Fruit fly (Drosophila melanogaster): ENCODE data around the gene Or65b.

Gene Or65b

DNA sequence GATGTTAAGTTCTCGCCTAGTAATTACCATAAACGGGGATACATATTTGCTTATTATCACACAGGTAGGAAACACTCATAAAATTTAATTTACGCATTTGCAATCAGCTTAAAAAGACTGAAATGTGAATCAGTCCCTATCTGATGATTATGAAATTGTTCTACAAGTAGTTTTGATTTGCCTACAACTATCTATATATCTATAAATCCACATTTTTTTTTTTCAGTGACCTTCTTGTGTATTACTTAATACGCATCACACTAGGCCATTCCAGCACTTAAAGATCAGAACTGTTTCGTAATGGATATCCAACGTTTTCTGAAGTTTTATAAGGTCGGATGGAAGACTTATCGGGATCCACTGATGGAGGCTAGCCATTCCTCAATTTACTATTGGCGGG lies at the start of gene Or65b:
TSS of gene Or65b (plus strand) at position 301 of the 400 bp plus-strand sequence.
- TF ChIP-seq Sin3A (optimal IDR thresholded peaks at IDR 0.05), result no peak
- no peak for TF ChIP-seq insv (optimal IDR thresholded peaks at IDR 0.05)
- TF ChIP-seq h (optimal IDR thresholded peaks at IDR 0.05), result no peak
- TF ChIP-seq Myc (optimal IDR thresholded peaks at IDR 0.05), result no peak
- no peak for TF ChIP-seq ttk (optimal IDR thresholded peaks at IDR 0.05)
- TF ChIP-seq psq (optimal IDR thresholded peaks at IDR 0.05), result no peak

DNA sequence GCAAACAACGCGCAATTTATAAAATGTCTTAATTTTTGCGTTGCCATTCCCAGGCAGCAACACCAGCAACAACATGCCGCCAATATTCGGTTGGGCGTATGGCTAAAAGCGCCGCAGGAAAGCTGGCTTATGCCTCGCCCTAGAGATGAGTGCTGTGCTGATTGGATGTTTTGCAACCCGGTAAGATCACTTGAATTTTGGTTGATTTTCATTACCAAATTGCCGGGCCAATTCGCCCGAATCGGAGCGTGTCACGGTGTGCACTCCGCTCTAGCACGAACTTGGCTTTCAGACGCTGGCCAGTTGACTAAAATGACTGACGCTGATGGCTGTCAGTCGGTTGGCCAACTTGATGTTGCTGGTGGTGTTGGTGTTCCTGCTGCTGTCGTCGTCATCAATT lies 40.0 kb upstream of the Or65b start:
- TF ChIP-seq ttk (optimal IDR thresholded peaks at IDR 0.05), result no peak
- no peak for TF ChIP-seq psq (optimal IDR thresholded peaks at IDR 0.05)
- TF ChIP-seq insv (optimal IDR thresholded peaks at IDR 0.05), result no peak
- no peak for TF ChIP-seq h (optimal IDR thresholded peaks at IDR 0.05)
- no peak for TF ChIP-seq Sin3A (optimal IDR thresholded peaks at IDR 0.05)
- no peak for TF ChIP-seq Myc (optimal IDR thresholded peaks at IDR 0.05)

DNA sequence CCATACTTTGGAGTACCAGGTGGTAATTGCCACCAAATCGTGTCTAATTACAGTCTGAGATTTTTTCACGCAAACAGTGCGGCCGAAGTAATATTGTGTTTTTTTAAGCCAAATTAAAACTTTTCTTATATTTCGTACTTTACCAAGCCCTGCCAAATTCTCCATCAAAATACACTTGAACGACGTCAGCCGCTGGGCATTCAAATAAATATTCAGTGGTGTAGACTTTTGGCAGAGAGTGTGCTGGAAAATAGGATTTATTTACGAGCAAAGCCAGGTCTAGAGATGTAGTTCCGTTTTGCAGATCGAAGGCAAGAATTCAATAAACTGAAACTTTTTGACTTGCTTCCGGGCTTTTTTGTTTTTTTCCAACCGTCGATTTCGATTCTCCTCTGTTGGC lies 28.8 kb upstream of the Or65b start:
- TF ChIP-seq insv (optimal IDR thresholded peaks at IDR 0.05), result no peak
- TF ChIP-seq psq (optimal IDR thresholded peaks at IDR 0.05), result no peak
- TF ChIP-seq ttk (optimal IDR thresholded peaks at IDR 0.05), result no peak
- TF ChIP-seq Sin3A (optimal IDR thresholded peaks at IDR 0.05), result no peak
- TF ChIP-seq h (optimal IDR thresholded peaks at IDR 0.05), result no peak
- TF ChIP-seq Myc (optimal IDR thresholded peaks at IDR 0.05), result no peak

DNA sequence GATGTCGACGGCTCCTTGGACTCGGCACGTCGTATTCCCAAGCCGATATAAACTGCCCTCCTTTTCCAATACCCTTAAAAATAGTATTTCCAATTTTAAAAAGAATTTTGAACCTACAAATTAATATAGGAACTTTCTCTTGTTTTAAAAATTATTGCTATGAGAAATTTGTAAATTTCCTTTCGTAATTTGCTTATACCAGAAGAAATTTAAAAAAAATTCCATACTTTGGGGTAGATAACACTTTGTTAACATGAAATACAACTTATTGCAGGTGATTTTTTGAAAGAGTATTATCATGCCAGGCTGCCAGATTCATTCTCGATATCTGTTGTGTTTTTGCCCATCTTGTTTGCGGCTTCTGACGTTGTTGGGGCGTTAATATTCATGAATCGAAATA lies 22.9 kb upstream of the Or65b start:
- no peak for TF ChIP-seq h (optimal IDR thresholded peaks at IDR 0.05)
- TF ChIP-seq psq (optimal IDR thresholded peaks at IDR 0.05), result no peak
- TF ChIP-seq Sin3A (optimal IDR thresholded peaks at IDR 0.05), result no peak
- TF ChIP-seq insv (optimal IDR thresholded peaks at IDR 0.05), result no peak
- no peak for TF ChIP-seq ttk (optimal IDR thresholded peaks at IDR 0.05)
- TF ChIP-seq Myc (optimal IDR thresholded peaks at IDR 0.05), result no peak

DNA sequence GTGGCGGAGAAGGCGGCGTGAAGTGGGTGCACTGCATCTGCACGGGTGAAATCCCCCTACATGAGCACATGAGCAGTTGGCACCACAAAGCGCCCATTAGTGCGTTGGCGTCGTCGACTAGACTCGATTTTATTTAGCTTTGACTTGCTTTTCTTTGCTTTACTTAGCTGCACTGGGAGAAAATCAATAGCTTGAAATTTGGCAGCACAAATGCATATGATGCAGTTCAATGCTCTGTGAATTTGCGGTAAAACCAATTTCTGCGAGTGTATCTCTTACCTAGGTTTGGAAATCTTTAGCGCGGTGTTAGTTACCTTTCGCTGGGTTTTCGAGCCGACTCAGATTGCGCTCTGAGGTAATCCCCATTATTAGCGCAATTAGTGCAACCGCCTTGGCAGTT lies 20.6 kb upstream of the Or65b start:
- TF ChIP-seq Sin3A (optimal IDR thresholded peaks at IDR 0.05), result no peak
- no peak for TF ChIP-seq psq (optimal IDR thresholded peaks at IDR 0.05)
- TF ChIP-seq insv (optimal IDR thresholded peaks at IDR 0.05), result no peak
- no peak for TF ChIP-seq Myc (optimal IDR thresholded peaks at IDR 0.05)
- no peak for TF ChIP-seq ttk (optimal IDR thresholded peaks at IDR 0.05)
- no peak for TF ChIP-seq h (optimal IDR thresholded peaks at IDR 0.05)

DNA sequence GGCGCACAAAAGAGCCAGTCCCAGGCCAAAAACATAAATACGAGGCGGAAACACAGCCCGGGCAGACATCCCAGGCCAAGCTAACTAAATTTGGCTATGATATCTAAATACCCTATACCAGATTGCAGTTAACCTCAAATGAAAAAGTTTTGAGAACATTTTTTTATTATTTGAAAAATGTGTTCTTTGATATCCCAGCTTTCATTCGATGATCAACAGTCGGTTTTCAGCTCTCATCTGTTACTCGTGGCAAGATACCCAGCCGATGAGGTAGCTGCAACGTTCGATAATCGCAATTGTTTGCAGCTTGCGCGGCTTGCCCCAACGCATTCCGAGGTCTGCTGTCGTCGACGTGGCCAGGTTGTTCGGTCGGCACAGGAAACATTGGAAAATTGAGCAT lies 18.1 kb upstream of the Or65b start:
- TF ChIP-seq Myc (optimal IDR thresholded peaks at IDR 0.05) (no peak), ttk (optimal IDR thresholded peaks at IDR 0.05) (no peak), psq (optimal IDR thresholded peaks at IDR 0.05) (no peak), h (optimal IDR thresholded peaks at IDR 0.05) (no peak), insv (optimal IDR thresholded peaks at IDR 0.05) (no peak), Sin3A (optimal IDR thresholded peaks at IDR 0.05) (no peak)

DNA sequence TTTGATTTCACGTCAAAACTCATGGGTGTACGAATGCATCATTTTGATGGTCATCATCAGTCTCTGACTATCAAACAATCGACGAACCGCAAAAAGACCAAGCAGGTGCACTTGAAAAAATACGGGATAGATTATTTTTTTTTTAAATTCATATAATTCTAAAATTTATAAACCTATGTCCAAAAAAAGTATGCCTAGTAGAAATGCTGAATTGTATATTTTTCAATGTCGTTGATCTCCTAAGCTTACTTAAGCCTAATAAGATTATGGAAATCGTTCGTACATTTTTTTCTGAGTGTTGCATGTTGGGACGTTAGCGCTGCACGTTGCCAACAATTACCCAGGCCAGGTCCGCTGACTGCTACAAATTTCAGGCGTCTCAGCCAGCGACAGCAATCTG lies 16.8 kb upstream of the Or65b start:
- no peak for TF ChIP-seq psq (optimal IDR thresholded peaks at IDR 0.05)
- no peak for TF ChIP-seq h (optimal IDR thresholded peaks at IDR 0.05)
- no peak for TF ChIP-seq Myc (optimal IDR thresholded peaks at IDR 0.05)
- no peak for TF ChIP-seq Sin3A (optimal IDR thresholded peaks at IDR 0.05)
- TF ChIP-seq insv (optimal IDR thresholded peaks at IDR 0.05), result no peak
- TF ChIP-seq ttk (optimal IDR thresholded peaks at IDR 0.05), result no peak

DNA sequence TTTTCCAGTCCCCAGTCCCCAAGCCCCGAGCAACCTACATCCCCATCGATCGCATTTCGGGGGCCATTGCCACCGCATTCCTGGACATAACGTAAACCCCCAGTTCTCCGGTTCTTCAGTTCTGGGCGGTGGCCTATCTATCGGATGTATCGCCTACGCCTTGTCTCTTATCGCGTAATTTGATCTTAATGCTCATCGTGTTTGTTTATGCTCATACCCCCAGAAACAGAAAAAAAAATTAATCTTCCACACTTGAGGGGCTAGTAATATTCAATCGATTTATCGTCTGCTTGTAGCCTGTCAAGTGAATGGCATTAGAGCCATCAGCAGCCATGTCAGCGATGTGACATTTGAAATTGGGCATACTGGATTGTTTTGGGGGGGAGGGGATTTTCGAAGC lies 15.7 kb upstream of the Or65b start:
- no peak for TF ChIP-seq insv (optimal IDR thresholded peaks at IDR 0.05)
- TF ChIP-seq Myc (optimal IDR thresholded peaks at IDR 0.05), result no peak

DNA sequence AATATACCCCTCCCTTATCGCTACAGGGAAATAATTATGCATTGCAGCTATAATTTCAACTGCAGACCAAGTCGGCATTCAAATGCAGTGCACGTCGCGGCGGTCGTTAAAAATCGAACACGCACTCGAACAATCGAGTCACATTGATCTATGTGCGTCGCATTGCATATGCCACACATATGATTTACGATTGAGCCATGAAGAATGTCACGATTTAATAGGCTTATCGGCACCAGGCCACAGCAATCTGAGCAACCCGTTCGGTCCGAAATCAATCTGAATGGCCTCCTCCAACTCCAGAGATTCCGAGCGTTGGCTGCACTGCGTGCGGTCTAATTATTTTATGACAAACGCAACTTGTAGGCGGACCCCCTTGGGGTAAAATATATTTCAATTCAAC lies 14.9 kb upstream of the Or65b start:
- TF ChIP-seq ttk (optimal IDR thresholded peaks at IDR 0.05) (no peak), insv (optimal IDR thresholded peaks at IDR 0.05) (no peak), psq (optimal IDR thresholded peaks at IDR 0.05) (no peak), h (optimal IDR thresholded peaks at IDR 0.05) (no peak), Myc (optimal IDR thresholded peaks at IDR 0.05) (no peak), Sin3A (optimal IDR thresholded peaks at IDR 0.05) (no peak)

DNA sequence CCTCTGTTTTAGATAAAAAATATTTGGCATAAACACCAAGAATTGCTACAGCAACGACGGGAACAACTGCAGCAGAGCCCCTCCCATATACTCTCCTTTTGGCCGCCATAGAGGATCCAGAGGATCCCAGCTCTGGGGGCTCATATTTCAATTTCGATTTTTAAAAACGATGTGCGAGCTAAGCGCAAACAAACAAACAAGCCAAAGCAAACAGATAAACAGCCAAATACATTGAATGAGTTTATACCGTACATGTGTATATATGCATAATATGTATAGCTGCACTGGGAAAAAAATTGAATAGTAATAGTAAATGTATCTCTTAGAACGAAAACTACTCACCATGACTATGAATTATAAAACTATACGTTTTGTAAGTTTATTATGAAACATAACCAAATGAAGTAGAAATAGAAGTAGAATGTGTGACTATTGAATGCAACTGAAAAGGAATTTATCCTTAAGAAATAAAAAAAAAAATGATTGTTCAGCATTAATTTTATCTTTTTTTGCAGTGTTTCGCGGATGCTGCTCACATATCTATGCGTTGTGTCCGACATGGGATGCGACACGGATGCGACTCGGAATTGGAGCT lies 13.3 kb upstream of the Or65b start:
- TF ChIP-seq Myc (optimal IDR thresholded peaks at IDR 0.05), result no peak
- no peak for TF ChIP-seq Sin3A (optimal IDR thresholded peaks at IDR 0.05)
- TF ChIP-seq insv (optimal IDR thresholded peaks at IDR 0.05), result no peak
- TF ChIP-seq h (optimal IDR thresholded peaks at IDR 0.05), result no peak
- no peak for TF ChIP-seq ttk (optimal IDR thresholded peaks at IDR 0.05)
- no peak for TF ChIP-seq psq (optimal IDR thresholded peaks at IDR 0.05)

DNA sequence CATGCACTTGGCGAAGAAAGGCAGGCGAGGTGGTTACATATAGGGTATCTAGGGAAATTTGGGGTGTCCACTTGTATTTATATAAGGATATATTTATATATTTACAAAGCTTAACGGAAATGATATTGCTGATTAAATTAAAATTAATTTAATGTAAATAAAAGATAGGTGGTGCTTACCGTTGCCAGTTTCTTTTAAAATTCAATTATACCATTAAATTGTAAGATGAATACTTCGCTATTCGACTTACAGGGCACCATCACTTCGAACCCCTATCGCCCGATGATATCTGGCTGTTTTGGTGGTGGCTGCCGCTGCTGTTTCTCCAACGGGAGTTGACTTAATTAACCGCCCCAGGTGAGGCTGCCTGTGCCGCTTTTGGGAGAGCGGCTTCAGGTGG lies 9.7 kb upstream of the Or65b start:
- TF ChIP-seq Myc (optimal IDR thresholded peaks at IDR 0.05) (no peak), insv (optimal IDR thresholded peaks at IDR 0.05) (no peak), h (optimal IDR thresholded peaks at IDR 0.05) (no peak), Sin3A (optimal IDR thresholded peaks at IDR 0.05) (no peak), ttk (optimal IDR thresholded peaks at IDR 0.05) (no peak), psq (optimal IDR thresholded peaks at IDR 0.05) (no peak)

DNA sequence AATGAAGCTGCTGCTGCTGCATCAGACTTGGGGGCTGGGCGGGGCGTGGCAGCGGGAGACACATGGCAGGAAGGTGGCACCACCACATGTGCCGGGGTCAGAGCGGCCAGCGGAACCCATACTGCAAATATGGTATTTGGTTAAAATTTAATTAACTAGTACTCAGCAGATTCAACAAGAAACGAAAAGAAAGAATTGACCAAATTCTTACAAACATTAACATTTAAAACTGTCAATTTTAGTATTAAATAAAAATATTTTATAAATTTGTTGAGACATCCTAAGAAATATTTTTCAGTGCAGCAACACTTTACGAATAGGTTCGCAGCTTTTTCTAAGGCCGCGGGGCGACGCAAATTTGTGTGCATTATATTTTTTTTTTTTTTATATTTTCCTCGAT lies 7.9 kb upstream of the Or65b start:
- TF ChIP-seq h (optimal IDR thresholded peaks at IDR 0.05) (no peak), Myc (optimal IDR thresholded peaks at IDR 0.05) (no peak), psq (optimal IDR thresholded peaks at IDR 0.05) (no peak), insv (optimal IDR thresholded peaks at IDR 0.05) (no peak), Sin3A (optimal IDR thresholded peaks at IDR 0.05) (no peak), ttk (optimal IDR thresholded peaks at IDR 0.05) (no peak)

DNA sequence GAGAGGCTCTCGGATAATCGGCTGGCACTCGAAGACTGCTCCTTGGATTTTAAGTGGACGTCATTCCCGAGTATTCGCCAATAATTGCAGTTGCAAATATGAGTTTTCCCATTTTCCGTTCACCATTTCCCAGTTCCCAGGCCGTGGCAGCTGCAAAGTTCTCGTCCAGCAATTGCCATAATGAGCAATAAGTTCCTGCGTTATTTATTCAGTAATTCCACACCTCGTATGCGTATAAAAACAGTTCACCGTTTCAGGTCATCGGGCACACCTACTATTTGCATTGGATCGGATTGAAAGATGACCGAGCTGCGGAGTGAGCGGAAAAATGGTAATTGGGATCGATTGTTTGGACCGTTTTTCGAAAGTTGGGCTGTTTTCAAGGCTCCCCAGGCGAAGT lies 5.1 kb upstream of the Or65b start, which contains the start of gene Or65a:
TSS of gene Or65a (plus strand) at position 301 of the 400 bp plus-strand sequence.
- no peak for TF ChIP-seq ttk (optimal IDR thresholded peaks at IDR 0.05)

Measured in Kc167 (cell line).